Worm (Caenorhabditis elegans) whole organism, L4/young adult: Measurements from ENCODE around the gene twk-36.

Experiments used
- W03F9.2 ChIP-seq: fragments of 150-350 bp; optimal IDR thresholded peaks from 2 replicates; lab custom pipeline; 2014; ENCODE audit warnings: missing biosample characterization, missing genetic modification characterization
- dao-5 ChIP-seq: sonication (generic microtip); optimal IDR thresholded peaks from 2 replicates; lab custom pipeline; 2016; ENCODE audit warnings: missing genotype, missing genetic modification characterization, moderate library complexity, missing compliant biosample characterization
- him-1 ChIP-seq: sonication (generic microtip); optimal IDR thresholded peaks from 2 replicates; lab custom pipeline; 2016; ENCODE audit warnings: missing genotype, missing genetic modification reagents, missing genetic modification characterization, missing compliant biosample characterization

Gene twk-36

ce11 chrV:17707022-17707421 is 39.8 kb downstream of the twk-36 start, which contains the start of gene srh-31:
Gene srh-31, plus strand, starts transcription at chrV:17707322.
- no peak for TF ChIP-seq W03F9.2 (tag; lab: Kevin White, UChicago)
- no peak for TF ChIP-seq dao-5 (tag; lab: Kevin White, UChicago)
- TF ChIP-seq him-1 (tag; lab: Kevin White, UChicago), result no peak

ce11 chrV:17706217-17706806 is 40.5 kb downstream of the twk-36 start:
- TF ChIP-seq W03F9.2 (tag; lab: Kevin White, UChicago) (no peak), him-1 (tag; lab: Kevin White, UChicago) (no peak), dao-5 (tag; lab: Kevin White, UChicago) (no peak)

ce11 chrV:17705814-17706213 is 41.0 kb downstream of the twk-36 start, which contains the start of gene W06D12.6:
Gene W06D12.6, plus strand, starts transcription at chrV:17706114.
- TF ChIP-seq W03F9.2 (tag; lab: Kevin White, UChicago), result no peak
- no peak for TF ChIP-seq him-1 (tag; lab: Kevin White, UChicago)
- no peak for TF ChIP-seq dao-5 (tag; lab: Kevin White, UChicago)

ce11 chrV:17700728-17701262 is 46.1 kb downstream of the twk-36 start, which contains the start of the genes Y26G10.5 and srh-32:
Gene Y26G10.5, minus strand, starts transcription at chrV:17700828.
Gene srh-32, plus strand, starts transcription at chrV:17701212.
- TF ChIP-seq him-1 (tag; lab: Kevin White, UChicago) (no peak), dao-5 (tag; lab: Kevin White, UChicago) (no peak), W03F9.2 (tag; lab: Kevin White, UChicago) (no peak)

ce11 chrV:17699659-17700058 is 47.2 kb downstream of the twk-36 start, which contains the start of gene Y26G10.6:
Gene Y26G10.6, plus strand, starts transcription at chrV:17699959.
- no peak for TF ChIP-seq W03F9.2 (tag; lab: Kevin White, UChicago)
- no peak for TF ChIP-seq dao-5 (tag; lab: Kevin White, UChicago)
- TF ChIP-seq him-1 (tag; lab: Kevin White, UChicago), result no peak

- no peak for TF ChIP-seq him-1 (tag; lab: Kevin White, UChicago)
- TF ChIP-seq W03F9.2 (tag; lab: Kevin White, UChicago), result no peak
- TF ChIP-seq dao-5 (tag; lab: Kevin White, UChicago), result no peak
Measured at ce11 chrV:17699097-17699496, 47.8 kb downstream of the twk-36 start, which contains the start of gene Y26G10.4. Gene Y26G10.4, minus strand, starts transcription at chrV:17699197.

- TF ChIP-seq him-1 (tag; lab: Kevin White, UChicago), result no peak
- TF ChIP-seq dao-5 (tag; lab: Kevin White, UChicago), result no peak
- no peak for TF ChIP-seq W03F9.2 (tag; lab: Kevin White, UChicago)
Measured at ce11 chrV:17696753-17697152, 50.1 kb downstream of the twk-36 start, which contains the start of gene spp-29. Gene spp-29, minus strand, starts transcription at chrV:17696853.

ce11 chrV:17695802-17696201 is 51.1 kb downstream of the twk-36 start, which contains the start of gene Y26G10.1:
Gene Y26G10.1, minus strand, starts transcription at chrV:17695902.
- no peak for TF ChIP-seq W03F9.2 (tag; lab: Kevin White, UChicago)
- no peak for TF ChIP-seq him-1 (tag; lab: Kevin White, UChicago)
- no peak for TF ChIP-seq dao-5 (tag; lab: Kevin White, UChicago)

ce11 chrV:17694260-17694659 is 52.6 kb downstream of the twk-36 start:
- TF ChIP-seq him-1 (tag; lab: Kevin White, UChicago), result no peak
- TF ChIP-seq dao-5 (tag; lab: Kevin White, UChicago), result no peak
- TF ChIP-seq W03F9.2 (tag; lab: Kevin White, UChicago), result no peak
